Worm (Caenorhabditis elegans) whole organism, early embryonic: ENCODE measurements around the gene C31E10.5.

Experiments used
- B0310.2 ChIP-seq: sonication (generic microtip); optimal IDR thresholded peaks from 2 replicates; lab custom pipeline; 2016; ENCODE audit warnings: mild to moderate bottlenecking, missing genetic modification characterization, missing compliant biosample characterization
- F13C5.2 ChIP-seq: sonication (generic microtip); optimal IDR thresholded peaks from 2 replicates; lab custom pipeline; 2017; ENCODE audit warnings: mild to moderate bottlenecking, missing genetic modification characterization, inconsistent platforms, missing compliant biosample characterization
- aly-1 ChIP-seq: sonication (generic microtip); optimal IDR thresholded peaks from 2 replicates; lab custom pipeline; 2016; ENCODE audit warnings: missing genetic modification characterization, missing compliant biosample characterization
- ama-1 ChIP-seq: fragments of 150-350 bp; optimal IDR thresholded peaks from 2 replicates; lab custom pipeline; 2014
- ceh-13 ChIP-seq: fragments of 200-800 bp; sonication (Bioruptor generic); optimal IDR thresholded peaks from 2 replicates; lab custom pipeline; 2018; ENCODE audit warnings: mild to moderate bottlenecking, missing genetic modification characterization, missing compliant biosample characterization
- ceh-36 ChIP-seq: sonication (generic microtip); optimal IDR thresholded peaks from 2 replicates; lab custom pipeline; 2016; ENCODE audit warnings: missing genetic modification characterization, inconsistent platforms, missing compliant biosample characterization
- ets-7 ChIP-seq: sonication (generic microtip); optimal IDR thresholded peaks from 2 replicates; lab custom pipeline; 2016; ENCODE audit warnings: missing genotype, missing genetic modification characterization, missing compliant biosample characterization
- flt-1 ChIP-seq: fragments of 200-800 bp; sonication (Bioruptor generic); IDR thresholded peaks from 2 replicates; pipeline ENCODE4 v1.3.6; 2022; ENCODE audit warnings: missing genetic modification characterization, missing compliant biosample characterization
- hmbx-1 ChIP-seq: sonication (generic microtip); optimal IDR thresholded peaks from 2 replicates; lab custom pipeline; 2016; ENCODE audit warnings: mild to moderate bottlenecking, missing genetic modification characterization, missing compliant biosample characterization
- hmg-4 ChIP-seq: fragments of 200-800 bp; sonication (Bioruptor generic); optimal IDR thresholded peaks from 2 replicates; lab custom pipeline; 2018; ENCODE audit warnings: mild to moderate bottlenecking, missing genetic modification characterization, missing compliant biosample characterization
- hnd-1 ChIP-seq: sonication (generic microtip); optimal IDR thresholded peaks from 2 replicates; lab custom pipeline; 2016; ENCODE audit warnings: missing genetic modification characterization, missing compliant biosample characterization
- pes-1 ChIP-seq: fragments of 200-800 bp; sonication (Bioruptor generic); IDR thresholded peaks from 2 replicates; pipeline ENCODE4 v1.3.6; 2022; ENCODE audit warnings: missing genetic modification reagents, missing genetic modification characterization, missing compliant biosample characterization
- scrt-1 ChIP-seq: fragments of 200-800 bp; sonication (Bioruptor generic); IDR thresholded peaks from 2 replicates; pipeline ENCODE4 v1.3.6; 2022; ENCODE audit warnings: missing genetic modification characterization, missing compliant biosample characterization
- sea-1 ChIP-seq: fragments of 200-800 bp; sonication (Bioruptor generic); conservative IDR thresholded peaks from 2 replicates; pipeline ENCODE4 v1.3.6; 2022; ENCODE audit warnings: missing genetic modification characterization, missing compliant biosample characterization
- tbx-11 ChIP-seq: fragments of 200-800 bp; sonication (Bioruptor generic); IDR thresholded peaks from 2 replicates; pipeline ENCODE4 v1.3.6; 2022; ENCODE audit warnings: missing genetic modification characterization, missing compliant biosample characterization
- tbx-37 ChIP-seq: fragments of 200-800 bp; sonication (Bioruptor generic); conservative IDR thresholded peaks from 2 replicates; pipeline ENCODE4 v1.3.6; 2022; ENCODE audit warnings: missing genetic modification reagents, missing genetic modification characterization, missing compliant biosample characterization
- tra-4 ChIP-seq: sonication (generic microtip); optimal IDR thresholded peaks from 2 replicates; lab custom pipeline; 2017; ENCODE audit warnings: missing genetic modification characterization, missing compliant biosample characterization

Gene C31E10.5

DNA sequence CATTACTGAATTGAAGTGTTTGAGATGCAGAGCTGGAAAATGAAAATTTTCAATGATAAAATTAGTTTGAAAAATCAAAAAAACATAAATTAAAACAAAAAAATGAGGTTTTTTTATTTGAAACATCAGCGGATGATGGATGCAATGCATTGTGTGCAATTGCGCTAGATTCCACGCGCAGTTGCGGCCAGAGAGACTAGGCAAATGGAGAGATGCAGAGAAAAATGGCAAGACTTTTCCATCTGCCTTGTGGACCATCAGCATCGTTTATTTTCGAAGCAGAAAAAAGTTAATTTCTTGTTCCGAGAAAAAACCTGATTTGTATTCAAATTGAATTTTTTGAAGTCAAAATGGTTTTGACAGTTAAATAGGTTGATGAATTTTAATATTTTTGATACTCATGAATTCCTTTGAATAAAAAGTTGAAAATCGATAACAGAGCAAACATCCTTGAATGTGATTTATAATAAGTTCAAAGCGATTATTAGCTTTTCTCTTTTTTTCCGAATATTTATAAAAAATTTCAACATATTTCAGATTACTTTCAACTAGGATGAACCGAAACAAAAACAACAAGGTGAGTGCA, at the start of gene C31E10.5, which contains the start of gene C31E10.6:
C31E10.5 (minus strand) TSS at position 32 of the 586 bp plus-strand sequence.
C31E10.6 (plus strand) TSS at position 536 of the 586 bp plus-strand sequence.
- peak; percentile 66 for TF ChIP-seq F13C5.2 (tag; lab: Kevin White, UChicago)
- TF ChIP-seq tbx-11 (GFP tag; lab: Robert Waterston, UW) = no peak
- TF ChIP-seq sea-1 (GFP tag; lab: Robert Waterston, UW) = no peak
- 0 out of 2 replicates have a peak, but pooled peaks have one; percentile 9 for TF ChIP-seq tbx-37 (GFP tag; lab: Robert Waterston, UW)
- 0 out of 2 replicates have a peak, but pooled peaks have one; percentile 34 for TF ChIP-seq scrt-1 (GFP tag; lab: Robert Waterston, UW)

DNA sequence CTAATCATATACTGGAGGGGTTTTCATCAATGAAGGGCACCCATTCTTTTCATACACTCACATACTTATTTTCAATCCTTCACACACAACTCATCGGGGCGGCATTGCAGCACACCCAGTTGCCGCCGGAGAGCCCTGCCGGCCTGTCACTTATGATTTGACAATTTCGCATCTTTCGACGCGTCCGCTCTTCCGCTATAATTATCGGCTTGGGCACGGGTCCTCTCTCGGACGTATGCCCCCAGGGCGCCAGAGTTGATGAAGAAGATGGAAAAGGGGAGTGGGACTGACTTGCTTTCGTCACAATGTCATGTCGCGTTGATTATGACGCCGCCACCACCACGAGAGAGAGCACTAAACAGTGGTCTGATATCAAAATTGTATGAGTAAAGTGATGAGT, 48.7 kb upstream of the C31E10.5 start:
- TF ChIP-seq scrt-1 (GFP tag; lab: Robert Waterston, UW) = no peak
- no peak for TF ChIP-seq ceh-36 (tag; lab: Kevin White, UChicago)
- no peak for TF ChIP-seq sea-1 (GFP tag; lab: Robert Waterston, UW)

DNA sequence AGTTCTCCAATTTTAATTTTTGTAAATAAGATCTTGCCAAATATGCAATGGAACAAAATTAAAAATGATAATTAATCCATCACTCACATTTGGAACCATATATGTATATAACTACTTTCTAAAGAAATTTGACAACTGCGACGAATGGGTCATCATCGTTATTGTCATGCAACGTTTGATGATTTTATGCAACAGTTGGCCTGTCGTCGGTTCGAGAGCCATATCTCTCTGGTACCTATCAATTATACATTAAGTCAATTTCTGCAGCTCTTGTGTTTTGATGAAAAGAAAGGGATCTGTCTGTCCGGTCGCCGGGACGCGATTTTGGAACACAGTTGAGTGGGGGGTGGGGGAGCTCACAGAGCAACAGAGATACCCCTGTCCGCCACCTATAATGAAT, 43.7 kb upstream of the C31E10.5 start:
- TF ChIP-seq hnd-1 = no peak
- TF ChIP-seq tbx-11 (GFP tag; lab: Robert Waterston, UW) = no peak
- TF ChIP-seq B0310.2 (tag; lab: Kevin White, UChicago) = no peak
- no peak for TF ChIP-seq scrt-1 (GFP tag; lab: Robert Waterston, UW)
- no peak for TF ChIP-seq tbx-37 (GFP tag; lab: Robert Waterston, UW)
- no peak for TF ChIP-seq F13C5.2 (tag; lab: Kevin White, UChicago)
- no peak for TF ChIP-seq hmg-4 (GFP tag; lab: Kevin White, UChicago)
- TF ChIP-seq flt-1 = no peak
- no peak for TF ChIP-seq ceh-13 (GFP tag; lab: Kevin White, UChicago)

DNA sequence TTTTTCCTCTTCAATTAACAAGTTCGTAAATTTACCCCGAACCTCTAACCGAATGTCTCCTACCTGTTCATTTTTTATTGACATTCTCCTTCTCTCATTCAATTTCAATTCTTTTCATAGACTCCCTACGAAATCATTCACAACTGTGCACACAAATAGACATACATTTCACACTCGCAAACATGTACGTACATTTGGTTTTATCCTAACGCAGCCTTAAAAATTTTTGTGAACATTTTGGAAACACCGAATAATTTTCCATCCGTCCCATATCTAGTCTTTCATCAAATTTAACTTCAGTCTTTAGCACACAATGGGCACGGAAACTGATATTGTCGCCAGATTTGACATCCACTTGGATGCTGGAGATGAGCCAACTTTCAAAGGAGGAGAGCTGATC, 37.9 kb upstream of the C31E10.5 start, which contains the start of gene arrd-25:
arrd-25 (plus strand) TSS at position 301 of the 400 bp plus-strand sequence.
- TF ChIP-seq pes-1 (GFP tag; lab: Robert Waterston, UW) = no peak
- TF ChIP-seq tbx-37 (GFP tag; lab: Robert Waterston, UW) = no peak
- TF ChIP-seq hnd-1 = no peak
- no peak for TF ChIP-seq aly-1
- TF ChIP-seq flt-1 = no peak
- TF ChIP-seq ceh-13 (GFP tag; lab: Kevin White, UChicago) = no peak
- no peak for TF ChIP-seq sea-1 (GFP tag; lab: Robert Waterston, UW)
- no peak for TF ChIP-seq hmbx-1
- TF ChIP-seq B0310.2 (tag; lab: Kevin White, UChicago) = no peak
- TF ChIP-seq tra-4 (tag; lab: Kevin White, UChicago) = no peak
- TF ChIP-seq ets-7 (tag; lab: Kevin White, UChicago) = no peak

DNA sequence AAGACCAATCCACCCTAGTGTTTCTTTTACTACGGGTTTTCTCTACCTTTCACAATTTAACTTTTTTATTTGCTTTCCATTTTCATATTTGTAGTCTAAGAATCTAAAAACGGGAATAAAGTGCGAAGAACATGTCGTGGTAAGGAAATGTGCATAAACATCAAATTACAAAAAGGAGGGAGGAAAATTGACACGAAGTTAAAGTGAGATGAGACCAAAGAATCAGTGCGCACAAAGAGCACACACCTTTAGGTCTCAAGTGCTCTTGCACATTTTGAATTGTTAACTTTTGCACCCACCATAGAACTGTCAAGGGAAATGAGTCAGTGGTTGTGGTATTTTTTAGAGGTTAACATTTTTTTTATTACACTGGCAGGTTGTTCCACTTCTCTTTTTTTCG, 34.9 kb upstream of the C31E10.5 start:
- TF ChIP-seq hmbx-1 = no peak
- TF ChIP-seq pes-1 (GFP tag; lab: Robert Waterston, UW) = no peak
- TF ChIP-seq tra-4 (tag; lab: Kevin White, UChicago) = no peak
- TF ChIP-seq ceh-13 (GFP tag; lab: Kevin White, UChicago) = no peak
- no peak for TF ChIP-seq sea-1 (GFP tag; lab: Robert Waterston, UW)
- TF ChIP-seq flt-1 = no peak
- TF ChIP-seq hnd-1 = no peak
- TF ChIP-seq ceh-36 (tag; lab: Kevin White, UChicago) = no peak
- no peak for TF ChIP-seq aly-1
- TF ChIP-seq hmg-4 (GFP tag; lab: Kevin White, UChicago) = no peak
- TF ChIP-seq F13C5.2 (tag; lab: Kevin White, UChicago) = no peak

DNA sequence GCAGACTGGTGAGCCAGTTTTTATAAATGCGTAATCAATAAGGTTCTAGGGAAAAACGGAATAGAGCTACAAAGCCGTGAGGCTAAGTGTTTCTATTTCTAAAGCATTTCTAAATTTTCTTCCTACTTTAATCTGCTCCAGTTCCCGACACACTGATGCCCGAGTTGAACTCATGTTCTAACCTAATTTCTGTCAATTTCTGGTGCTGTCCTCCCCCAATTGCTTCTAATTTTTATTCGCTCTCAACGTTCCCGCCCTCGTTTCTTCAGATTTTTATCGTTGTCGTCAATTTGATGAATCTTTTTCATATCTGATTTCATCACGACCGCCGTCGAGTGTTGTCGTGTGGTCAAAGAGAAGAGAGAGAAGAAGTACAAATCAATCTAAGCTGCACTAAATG, 34.2 kb upstream of the C31E10.5 start:
- TF ChIP-seq sea-1 (GFP tag; lab: Robert Waterston, UW) (no peak), flt-1 (no peak), tbx-37 (GFP tag; lab: Robert Waterston, UW) (no peak), ceh-36 (tag; lab: Kevin White, UChicago) (no peak), aly-1 (no peak)

DNA sequence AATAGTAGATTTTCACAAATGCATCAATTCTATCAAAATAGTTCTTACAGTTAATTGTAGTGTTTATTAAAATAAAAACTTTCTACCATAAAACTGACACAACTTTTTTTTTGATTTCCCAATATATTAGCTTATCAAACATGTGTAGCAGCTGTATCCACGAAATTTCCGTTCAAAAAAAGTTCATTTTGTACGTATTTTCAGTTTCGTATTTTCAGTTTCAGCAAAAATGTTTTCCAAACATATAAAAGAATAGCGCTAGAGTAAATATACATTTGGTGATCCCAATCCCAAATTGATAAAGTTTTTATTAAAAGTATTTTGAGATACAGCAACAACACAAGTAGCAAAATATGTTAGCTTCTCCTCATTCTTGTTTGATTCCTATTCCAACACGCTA, 33.8 kb upstream of the C31E10.5 start:
- TF ChIP-seq ets-7 (tag; lab: Kevin White, UChicago) = no peak
- no peak for TF ChIP-seq hmbx-1
- TF ChIP-seq flt-1 = no peak
- no peak for TF ChIP-seq hnd-1
- no peak for TF ChIP-seq pes-1 (GFP tag; lab: Robert Waterston, UW)
- TF ChIP-seq scrt-1 (GFP tag; lab: Robert Waterston, UW) = no peak
- no peak for TF ChIP-seq tra-4 (tag; lab: Kevin White, UChicago)
- no peak for TF ChIP-seq F13C5.2 (tag; lab: Kevin White, UChicago)
- TF ChIP-seq B0310.2 (tag; lab: Kevin White, UChicago) = no peak

DNA sequence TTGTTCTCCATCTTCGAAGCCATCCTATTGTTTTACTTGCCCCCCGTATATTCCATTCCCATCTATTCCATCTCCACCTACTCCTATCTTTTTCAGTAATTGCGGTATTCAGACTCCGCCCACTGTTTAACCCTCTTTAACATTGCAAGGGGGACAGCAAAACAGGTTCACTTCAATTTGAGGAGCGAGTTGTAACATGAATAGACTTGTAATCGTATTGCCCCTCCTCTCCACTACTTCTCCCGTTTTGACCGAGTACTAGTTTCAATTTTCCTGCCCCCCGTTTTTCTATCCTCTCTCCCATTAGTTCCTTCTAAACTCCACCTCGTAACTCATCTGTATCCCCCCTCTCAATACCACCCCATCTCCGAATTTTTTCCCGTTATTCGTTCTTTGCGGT, 32.9 kb upstream of the C31E10.5 start:
- TF ChIP-seq ceh-13 (GFP tag; lab: Kevin White, UChicago) (no peak), ceh-36 (tag; lab: Kevin White, UChicago) (no peak), tra-4 (tag; lab: Kevin White, UChicago) (no peak), sea-1 (GFP tag; lab: Robert Waterston, UW) (no peak), tbx-11 (GFP tag; lab: Robert Waterston, UW) (no peak), tbx-37 (GFP tag; lab: Robert Waterston, UW) (no peak), B0310.2 (tag; lab: Kevin White, UChicago) (no peak), hnd-1 (no peak), hmg-4 (GFP tag; lab: Kevin White, UChicago) (no peak), aly-1 (no peak), pes-1 (GFP tag; lab: Robert Waterston, UW) (no peak), flt-1 (no peak), ama-1 (lab: Kevin White, UChicago) (no peak)
